Worm (Caenorhabditis elegans): ENCODE measurements around the gene ech-4.

- no peak for TF ChIP-seq let-526 (GFP tag; IDR thresholded peaks at IDR 0.05)
- no peak for TF ChIP-seq ztf-28 (GFP tag; IDR thresholded peaks at IDR 0.05)
- no peak for TF ChIP-seq bed-2 (GFP tag; IDR thresholded peaks at IDR 0.05)
- TF ChIP-seq B0019.2 (GFP tag; conservative IDR thresholded peaks at IDR 0.05): no peak
- TF ChIP-seq lir-1 (GFP tag; conservative IDR thresholded peaks at IDR 0.05): no peak
- TF ChIP-seq ceh-91 (GFP tag; IDR thresholded peaks at IDR 0.05): no peak
- no peak for TF ChIP-seq Y67H2A.10 (GFP tag; conservative IDR thresholded peaks at IDR 0.05)
- no peak for TF ChIP-seq nfya-2 (GFP tag; IDR thresholded peaks at IDR 0.05)
- no peak for TF ChIP-seq nhr-90 (tag; optimal IDR thresholded peaks at IDR 0.05)
Observed at ce11 chrII:10847057-10847456, 26.2 kb downstream of the ech-4 start.
